Worm (Caenorhabditis elegans) whole organism, mixed stage, embryonic: Measurements from ENCODE around the gene T27E4.1.

ENCODE experiments used
- bed-3 ChIP-seq: fragments of 200-800 bp; sonication (Bioruptor generic); optimal IDR thresholded peaks from 3 replicates; lab custom pipeline; 2018; ENCODE audit warnings: mild to moderate bottlenecking, missing genetic modification characterization, moderate library complexity, missing compliant biosample characterization
- blmp-1 ChIP-seq: fragments of 150-350 bp; optimal IDR thresholded peaks from 2 replicates; lab custom pipeline; 2014; ENCODE audit warnings: missing biosample characterization, missing genetic modification characterization
- ceh-39 ChIP-seq: fragments of 150-350 bp; optimal IDR thresholded peaks from 2 replicates; lab custom pipeline; 2014; ENCODE audit warnings: missing biosample characterization, missing genetic modification characterization
- ceh-83 ChIP-seq: fragments of 200-800 bp; sonication (Bioruptor generic); optimal IDR thresholded peaks from 2 replicates; lab custom pipeline; 2018; ENCODE audit warnings: mild to moderate bottlenecking, missing genetic modification characterization, missing compliant biosample characterization
- ces-1 ChIP-seq: fragments of 150-350 bp; optimal IDR thresholded peaks from 2 replicates; lab custom pipeline; 2014; ENCODE audit warnings: missing biosample characterization, missing genetic modification reagents, missing genetic modification characterization
- cnd-1 ChIP-seq: fragments of 200-800 bp; sonication (Bioruptor generic); optimal IDR thresholded peaks from 2 replicates; lab custom pipeline; 2018; ENCODE audit warnings: mild to moderate bottlenecking, missing genetic modification characterization, missing compliant biosample characterization
- drap-1 ChIP-seq: fragments of 200-800 bp; sonication (Bioruptor generic); optimal IDR thresholded peaks from 3 replicates; lab custom pipeline; 2018; ENCODE audit warnings: mild to moderate bottlenecking, missing genetic modification characterization, missing compliant biosample characterization
- elt-1 ChIP-seq: sonication (generic microtip); optimal IDR thresholded peaks from 2 replicates; lab custom pipeline; 2017; ENCODE audit warnings: missing genetic modification characterization, mild to moderate bottlenecking, missing compliant biosample characterization, antibody characterized with exemption, moderate library complexity, borderline replicate concordance; ENCODE audit not compliant: insufficient read depth
- elt-3 ChIP-seq: fragments of 150-350 bp; optimal IDR thresholded peaks from 2 replicates; lab custom pipeline; 2014; ENCODE audit warnings: missing biosample characterization, missing genetic modification characterization
- flh-1 ChIP-seq: fragments of 200-800 bp; sonication (Bioruptor generic); optimal IDR thresholded peaks from 2 replicates; lab custom pipeline; 2018; ENCODE audit warnings: mild to moderate bottlenecking, missing genetic modification characterization, moderate library complexity, missing compliant biosample characterization
- ham-2 ChIP-seq: fragments of 200-800 bp; sonication (Bioruptor generic); optimal IDR thresholded peaks from 2 replicates; lab custom pipeline; 2018; ENCODE audit warnings: mild to moderate bottlenecking, missing genetic modification characterization, missing compliant biosample characterization
- hlh-1 ChIP-seq: fragments of 150-350 bp; optimal IDR thresholded peaks from 2 replicates; lab custom pipeline; 2014; ENCODE audit warnings: missing biosample characterization, missing genetic modification reagents, missing genetic modification characterization
- lin-13 ChIP-seq: fragments of 150-350 bp; optimal IDR thresholded peaks from 2 replicates; lab custom pipeline; 2014; ENCODE audit warnings: missing biosample characterization, missing genetic modification characterization
- lin-32 ChIP-seq: fragments of 200-800 bp; sonication (Bioruptor generic); optimal IDR thresholded peaks from 2 replicates; lab custom pipeline; 2018; ENCODE audit warnings: mild to moderate bottlenecking, missing genetic modification characterization, missing compliant biosample characterization
- lsy-2 ChIP-seq: fragments of 150-350 bp; optimal IDR thresholded peaks from 2 replicates; lab custom pipeline; 2014; ENCODE audit warnings: missing biosample characterization, missing genetic modification characterization
- mep-1 ChIP-seq: fragments of 150-350 bp; optimal IDR thresholded peaks from 2 replicates; lab custom pipeline; 2017; ENCODE audit warnings: missing biosample characterization, missing genetic modification reagents, missing genetic modification characterization, inconsistent platforms
- mls-2 ChIP-seq: sonication (generic microtip); optimal IDR thresholded peaks from 2 replicates; lab custom pipeline; 2016; ENCODE audit warnings: mild to moderate bottlenecking, missing genetic modification characterization, moderate library complexity, missing compliant biosample characterization
- nhr-12 ChIP-seq: fragments of 150-350 bp; optimal IDR thresholded peaks from 2 replicates; lab custom pipeline; 2014; ENCODE audit warnings: missing biosample characterization, missing genetic modification characterization
- nhr-2 ChIP-seq: fragments of 150-350 bp; optimal IDR thresholded peaks from 2 replicates; lab custom pipeline; 2014; ENCODE audit warnings: missing biosample characterization, missing genetic modification characterization
- nhr-237 ChIP-seq: fragments of 150-350 bp; optimal IDR thresholded peaks from 2 replicates; lab custom pipeline; 2014; ENCODE audit warnings: missing biosample characterization, missing genetic modification characterization
- nhr-28 ChIP-seq: fragments of 150-350 bp; optimal IDR thresholded peaks from 2 replicates; lab custom pipeline; 2014; ENCODE audit warnings: missing biosample characterization, missing genetic modification characterization
- nhr-76 ChIP-seq: sonication (generic microtip); optimal IDR thresholded peaks from 2 replicates; lab custom pipeline; 2017; ENCODE audit warnings: missing biosample characterization, missing genetic modification characterization
- sem-2 ChIP-seq: fragments of 200-800 bp; sonication (Bioruptor generic); optimal IDR thresholded peaks from 2 replicates; lab custom pipeline; 2018; ENCODE audit warnings: mild to moderate bottlenecking, missing genetic modification characterization, missing compliant biosample characterization
- unc-39 ChIP-seq: fragments of 150-350 bp; optimal IDR thresholded peaks from 2 replicates; lab custom pipeline; 2014; ENCODE audit warnings: missing biosample characterization, missing genetic modification characterization
- unc-62 ChIP-seq: fragments of 150-350 bp; optimal IDR thresholded peaks from 2 replicates; lab custom pipeline; 2014; ENCODE audit warnings: missing biosample characterization, missing genetic modification reagents, missing genetic modification characterization
- zip-8 ChIP-seq: fragments of 150-350 bp; optimal IDR thresholded peaks from 2 replicates; lab custom pipeline; 2014; ENCODE audit warnings: missing biosample characterization, missing genetic modification characterization
- ztf-11 ChIP-seq: fragments of 150-350 bp; optimal IDR thresholded peaks from 2 replicates; lab custom pipeline; 2014; ENCODE audit warnings: missing biosample characterization, missing genetic modification characterization

The T27E4.1 gene

DNA sequence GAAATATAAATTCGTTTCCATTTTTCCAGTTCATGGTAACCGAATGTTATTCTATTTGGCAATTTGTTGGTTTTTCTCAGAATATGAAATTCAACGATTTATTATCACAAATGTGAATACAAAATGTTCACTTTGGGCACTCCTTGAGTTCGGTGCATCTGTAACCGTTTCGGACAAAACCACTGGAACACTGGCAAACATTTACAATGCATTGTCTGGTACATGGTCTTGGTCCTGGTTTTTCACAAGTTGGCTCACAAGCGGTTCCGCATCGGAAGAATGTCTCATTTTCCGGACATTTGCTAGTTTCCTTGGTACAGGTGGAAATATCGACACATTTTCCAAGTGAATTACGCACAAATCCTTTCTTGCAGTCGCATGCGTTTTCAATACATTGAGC, 38.9 kb upstream of the T27E4.1 start:
- TF ChIP-seq nhr-237 (tag; lab: Kevin White, UChicago) (no peak), flh-1 (GFP tag; lab: Kevin White, UChicago) (no peak), lin-32 (GFP tag; lab: Kevin White, UChicago) (no peak), unc-39 (tag; lab: Kevin White, UChicago) (no peak)
- TF ChIP-seq, all 35 proteins: peak for 0

DNA sequence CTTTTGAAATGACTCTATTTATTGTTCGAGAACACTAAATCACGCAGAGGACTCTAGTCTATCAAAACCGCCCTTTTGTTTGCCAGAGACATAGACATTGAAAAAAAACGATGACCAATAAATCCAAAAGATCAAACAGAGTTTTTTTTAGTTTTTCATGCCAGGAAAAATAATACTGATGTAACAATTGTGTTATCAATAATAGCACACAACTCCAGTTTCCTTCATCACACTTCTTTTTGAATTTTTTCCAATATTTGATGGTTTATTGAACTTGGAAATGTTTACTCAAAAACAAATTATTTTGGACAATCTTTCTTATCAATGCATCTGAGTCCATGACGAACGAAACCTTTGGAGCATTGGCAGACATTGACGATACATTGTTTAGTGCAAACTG, 38.2 kb upstream of the T27E4.1 start, which contains the start of gene C25E10.8:
Gene C25E10.8, minus strand, starts transcription at position 101 of the 400 bp plus-strand sequence.
- TF ChIP-seq ceh-83 (GFP tag; lab: Kevin White, UChicago) = no peak
- no peak for TF ChIP-seq unc-39 (tag; lab: Kevin White, UChicago)
- no peak for TF ChIP-seq blmp-1 (tag; lab: Kevin White, UChicago)
- TF ChIP-seq, all 35 proteins: peak for 0

DNA sequence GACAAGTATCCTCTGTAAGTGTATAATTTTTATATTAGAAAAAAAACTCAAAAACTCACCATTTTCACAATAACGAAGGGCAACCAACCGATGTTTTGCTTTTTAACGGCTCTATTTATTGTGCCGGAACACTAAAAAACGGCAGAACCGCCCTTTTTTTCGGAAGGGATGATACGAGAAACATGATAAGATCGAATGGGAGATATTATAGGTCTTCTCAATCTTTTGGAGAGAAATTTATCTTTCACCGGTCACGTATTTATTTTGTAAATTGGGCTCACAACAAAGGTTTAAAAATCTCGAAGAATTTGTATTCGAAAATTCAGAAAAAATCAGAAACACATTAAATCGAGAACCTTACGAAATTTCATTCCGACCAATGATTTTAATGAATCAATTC, 37.4 kb upstream of the T27E4.1 start, which contains the start of gene swm-1:
Gene swm-1, minus strand, starts transcription at position 101 of the 400 bp plus-strand sequence.
- TF ChIP-seq nhr-76 (tag; lab: Kevin White, UChicago) (no peak), ceh-83 (GFP tag; lab: Kevin White, UChicago) (no peak), ham-2 (GFP tag; lab: Kevin White, UChicago) (no peak), elt-1 (tag; lab: Kevin White, UChicago) (no peak), lsy-2 (tag; lab: Kevin White, UChicago) (no peak), elt-3 (tag; lab: Kevin White, UChicago) (no peak)
- TF ChIP-seq, all 35 proteins: peak for 0

DNA sequence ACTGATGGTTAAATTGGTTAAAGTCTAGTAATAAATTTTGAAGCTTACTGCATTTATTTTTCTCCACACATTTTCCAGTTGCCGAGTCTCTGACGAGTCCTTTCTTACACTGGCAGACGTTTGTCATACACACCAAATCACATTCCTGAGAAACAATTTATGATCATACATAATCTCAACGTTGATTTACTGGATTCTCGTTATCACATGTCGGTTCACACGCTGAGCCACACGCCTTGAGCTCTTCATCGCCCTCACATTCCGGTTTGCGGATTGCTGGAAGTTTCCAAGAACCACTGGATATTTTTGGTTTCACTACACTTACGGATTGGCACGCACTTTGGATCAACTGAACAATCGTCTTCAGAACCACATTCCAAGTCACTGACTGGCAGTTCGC, 36.5 kb upstream of the T27E4.1 start:
- TF ChIP-seq hlh-1 (no peak), nhr-12 (tag; lab: Kevin White, UChicago) (no peak)

DNA sequence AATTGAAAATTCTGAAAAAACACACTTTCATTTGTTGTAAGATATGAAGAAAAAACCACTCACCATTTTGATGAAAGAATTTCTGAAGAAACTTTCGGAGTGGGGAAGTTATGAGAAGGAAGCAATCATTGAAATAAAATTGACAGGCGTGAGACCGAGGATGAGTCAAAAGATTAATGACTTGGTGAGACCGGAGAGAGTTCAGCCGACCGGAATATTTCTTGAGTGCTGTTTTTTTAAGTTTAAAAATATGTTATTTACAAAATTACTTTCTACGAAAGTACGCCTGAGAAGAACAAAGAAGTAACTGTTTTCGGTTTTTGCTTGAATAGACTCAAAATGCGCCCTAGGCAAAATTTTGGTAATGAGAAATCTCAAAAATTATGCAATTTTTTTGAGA, 35.9 kb upstream of the T27E4.1 start, which contains the start of gene C25E10.10:
Gene C25E10.10, minus strand, starts transcription at position 101 of the 400 bp plus-strand sequence.
- TF ChIP-seq lin-13 (tag; lab: Kevin White, UChicago) = no peak
- TF ChIP-seq cnd-1 (tag; lab: Kevin White, UChicago) = no peak
- TF ChIP-seq unc-62 (GFP tag; lab: Kevin White, UChicago) = no peak
- TF ChIP-seq ceh-83 (GFP tag; lab: Kevin White, UChicago) = no peak
- TF ChIP-seq unc-39 (tag; lab: Kevin White, UChicago) = no peak
- TF ChIP-seq ceh-39 (tag; lab: Kevin White, UChicago) = no peak
- TF ChIP-seq mep-1 (tag; lab: Kevin White, UChicago) = no peak
- TF ChIP-seq blmp-1 (tag; lab: Kevin White, UChicago) = no peak
- TF ChIP-seq drap-1 (GFP tag; lab: Kevin White, UChicago) = no peak
- no peak for TF ChIP-seq nhr-2 (tag; lab: Kevin White, UChicago)
- no peak for TF ChIP-seq ztf-11 (tag; lab: Kevin White, UChicago)

DNA sequence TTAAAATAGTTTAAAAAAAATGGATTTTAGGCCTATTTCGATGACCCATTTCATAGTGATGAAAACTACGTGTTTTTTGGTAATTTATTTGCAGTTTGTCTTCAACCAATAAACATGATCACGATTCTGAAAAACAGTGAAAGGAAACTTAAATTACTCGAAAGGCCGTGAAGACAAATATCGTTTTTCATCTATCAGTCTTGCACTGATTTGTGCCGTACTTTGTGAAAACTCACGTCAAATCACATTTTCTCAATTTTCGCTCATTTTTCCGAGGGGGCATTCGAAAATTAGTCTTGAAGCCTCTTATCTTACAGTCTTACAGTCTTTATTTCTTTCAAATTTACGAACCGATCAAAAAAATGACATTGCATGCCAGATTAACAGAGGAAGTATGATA, 33.5 kb upstream of the T27E4.1 start, which contains the start of gene C25E10.11:
Gene C25E10.11, minus strand, starts transcription at position 101 of the 400 bp plus-strand sequence.
- TF ChIP-seq mls-2 (tag; lab: Kevin White, UChicago) (no peak), bed-3 (GFP tag; lab: Kevin White, UChicago) (no peak), lin-32 (GFP tag; lab: Kevin White, UChicago) (no peak)

DNA sequence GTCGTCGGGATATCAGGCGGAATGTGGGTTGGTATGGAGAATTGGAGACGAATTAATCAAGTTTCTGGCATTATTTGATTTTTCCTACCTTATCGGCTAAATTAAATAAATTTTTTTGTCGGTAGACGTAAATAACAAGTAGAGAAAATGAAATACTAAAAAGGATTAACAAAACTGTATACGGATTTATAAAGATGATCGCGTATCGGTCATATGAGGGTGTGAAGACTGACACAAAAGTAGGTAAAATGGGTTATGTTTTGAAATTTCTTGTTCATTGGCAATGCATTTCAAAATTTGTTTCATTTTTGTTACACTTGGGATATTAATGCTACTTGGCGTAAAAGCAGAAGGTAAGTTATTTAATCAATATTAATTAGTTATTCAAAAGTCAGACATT, 32.7 kb upstream of the T27E4.1 start, which contains the start of the genes C25E10.16 and C25E10.13:
Gene C25E10.16, minus strand, starts transcription at position 101 of the 400 bp plus-strand sequence.
Gene C25E10.13, plus strand, starts transcription at position 256 of the 400 bp plus-strand sequence.
- no peak for TF ChIP-seq cnd-1 (tag; lab: Kevin White, UChicago)
- TF ChIP-seq ztf-11 (tag; lab: Kevin White, UChicago) = no peak
- TF ChIP-seq zip-8 (tag; lab: Kevin White, UChicago) = no peak
- no peak for TF ChIP-seq bed-3 (GFP tag; lab: Kevin White, UChicago)
- TF ChIP-seq ceh-83 (GFP tag; lab: Kevin White, UChicago) = no peak
- no peak for TF ChIP-seq sem-2
- TF ChIP-seq ceh-39 (tag; lab: Kevin White, UChicago) = no peak
- no peak for TF ChIP-seq ces-1
- TF ChIP-seq nhr-28 (tag; lab: Kevin White, UChicago) = no peak
- TF ChIP-seq blmp-1 (tag; lab: Kevin White, UChicago) = no peak
- TF ChIP-seq lin-32 (GFP tag; lab: Kevin White, UChicago) = no peak
- TF ChIP-seq mep-1 (tag; lab: Kevin White, UChicago) = no peak
- TF ChIP-seq nhr-76 (tag; lab: Kevin White, UChicago) = no peak
- TF ChIP-seq lsy-2 (tag; lab: Kevin White, UChicago) = no peak
- no peak for TF ChIP-seq ham-2 (GFP tag; lab: Kevin White, UChicago)
- no peak for TF ChIP-seq mls-2 (tag; lab: Kevin White, UChicago)
